Worm (Caenorhabditis elegans) whole organism, L4 larva: ENCODE data around the gene Y54F10BM.6.

Experiments used
- Y105C5A.15 ChIP-seq: fragments of 200-800 bp; sonication (Bioruptor generic); IDR thresholded peaks from 2 replicates; pipeline ENCODE4 v1.3.6; 2022; ENCODE audit warnings: missing genetic modification characterization, missing compliant biosample characterization
- Y75B8A.6 ChIP-seq: fragments of 200-800 bp; sonication (Bioruptor generic); IDR thresholded peaks from 2 replicates; pipeline ENCODE4 v1.3.6; 2022; ENCODE audit warnings: missing genetic modification reagents, missing genetic modification characterization, missing compliant biosample characterization
- ces-1 ChIP-seq: fragments of 150-350 bp; sonication (generic microtip); optimal IDR thresholded peaks from 4 replicates; lab custom pipeline; 2014; ENCODE audit warnings: missing biosample characterization, missing genetic modification reagents, missing genetic modification characterization
- fos-1 ChIP-seq: fragments of 150-350 bp; optimal IDR thresholded peaks from 2 replicates; lab custom pipeline; 2014; ENCODE audit warnings: missing biosample characterization, missing genetic modification characterization
- lin-13 ChIP-seq: fragments of 150-350 bp; optimal IDR thresholded peaks from 2 replicates; lab custom pipeline; 2014; ENCODE audit warnings: missing biosample characterization, missing genetic modification reagents, missing genetic modification characterization
- mdl-1 ChIP-seq, 2 experiments: fragments of 150-350 bp in 1 of 2; sonication (generic microtip) in 1 of 2; optimal IDR thresholded peaks; 2 replicates each; lab custom pipeline; 2014 to 2017; ENCODE audit warnings: missing biosample characterization in 2 of 2, missing genetic modification characterization in 2 of 2
- mep-1 ChIP-seq: fragments of 150-350 bp; sonication (generic microtip); optimal IDR thresholded peaks from 3 replicates; lab custom pipeline; 2014; ENCODE audit warnings: missing biosample characterization, missing genetic modification characterization
- nhr-10 ChIP-seq: fragments of 150-350 bp; optimal IDR thresholded peaks from 2 replicates; lab custom pipeline; 2014; ENCODE audit warnings: missing biosample characterization, missing genetic modification characterization
- nhr-11 ChIP-seq: fragments of 150-350 bp; optimal IDR thresholded peaks from 2 replicates; lab custom pipeline; 2014; ENCODE audit warnings: missing biosample characterization, missing genetic modification characterization
- pqm-1 ChIP-seq: sonication (generic microtip); optimal IDR thresholded peaks from 2 replicates; lab custom pipeline; 2017; ENCODE audit warnings: missing biosample characterization, missing genetic modification characterization
- snpc-4 ChIP-seq: fragments of 150-350 bp; optimal IDR thresholded peaks from 2 replicates; lab custom pipeline; 2014; ENCODE audit warnings: missing biosample characterization, missing genetic modification characterization
- zip-2 ChIP-seq: fragments of 150-350 bp; optimal IDR thresholded peaks from 2 replicates; lab custom pipeline; 2014; ENCODE audit warnings: missing biosample characterization, missing genetic modification characterization

DNA sequence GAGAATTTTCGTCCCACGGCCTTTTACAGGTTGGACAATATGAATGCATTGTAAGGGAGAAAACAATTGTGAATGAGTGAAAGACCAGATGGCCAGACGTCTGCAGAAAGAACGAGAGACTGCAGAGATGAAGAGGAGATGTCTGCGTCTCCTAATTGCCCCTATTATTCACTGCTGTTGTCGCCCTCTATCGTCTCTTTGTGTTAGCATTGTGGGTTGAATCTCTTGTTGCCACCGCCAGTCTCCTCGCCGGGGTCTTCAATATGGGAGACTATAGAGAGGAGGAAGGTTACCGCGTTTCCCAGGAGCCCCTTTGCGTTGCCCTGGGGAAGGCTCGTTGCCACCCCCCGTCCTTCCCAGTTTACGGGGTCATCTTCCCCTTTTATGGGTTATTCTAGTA, 41.8 kb downstream of the Y54F10BM.6 start, which contains the start of gene Y54F10BM.9:
- TF ChIP-seq lin-13 (GFP tag; lab: Kevin White, UChicago): no peak
- no peak for TF ChIP-seq Y105C5A.15 (GFP tag; lab: Robert Waterston, UW)
- TF ChIP-seq zip-2: no peak
- no peak for TF ChIP-seq fos-1 (tag; lab: Kevin White, UChicago)
- TF ChIP-seq snpc-4 (tag; lab: Kevin White, UChicago): no peak
- TF ChIP-seq pqm-1 (tag; lab: Kevin White, UChicago): no peak
- peak; percentile 35 for TF ChIP-seq mep-1 (tag; lab: Kevin White, UChicago)
- TF ChIP-seq nhr-11 (tag; lab: Kevin White, UChicago): no peak
- no peak for TF ChIP-seq Y75B8A.6 (GFP tag; lab: Robert Waterston, UW)
- TF ChIP-seq ces-1 (GFP tag; lab: Kevin White, UChicago): no peak
- no peak for TF ChIP-seq nhr-10 (tag; lab: Kevin White, UChicago)
- no peak for TF ChIP-seq mdl-1 (tag; optimal IDR thresholded peaks at IDR 0.05; lab: Kevin White, UChicago)
